Worm (Caenorhabditis elegans) whole organism, L4/young adult: ENCODE results near the gene F37H8.6.

ENCODE experiments used
- W03F9.2 ChIP-seq: fragments of 150-350 bp; optimal IDR thresholded peaks from 2 replicates; lab custom pipeline; 2014; ENCODE audit warnings: missing biosample characterization, missing genetic modification characterization
- dao-5 ChIP-seq: sonication (generic microtip); optimal IDR thresholded peaks from 2 replicates; lab custom pipeline; 2016; ENCODE audit warnings: missing genotype, missing genetic modification characterization, moderate library complexity, missing compliant biosample characterization
- him-1 ChIP-seq: sonication (generic microtip); optimal IDR thresholded peaks from 2 replicates; lab custom pipeline; 2016; ENCODE audit warnings: missing genotype, missing genetic modification reagents, missing genetic modification characterization, missing compliant biosample characterization

- TF ChIP-seq W03F9.2 (no peak), him-1 (no peak), dao-5 (tag; lab: Kevin White, UChicago) (no peak)
Observed at ce11 chrII:11140140-11140539, 37.1 kb downstream of the F37H8.6 start, which contains the start of gene F40F8.4.
